Worm (Caenorhabditis elegans) whole organism, L3 larva: ENCODE measurements around the gene try-1.
A peak's percentile ranks its signal among the peaks of the same experiment; 100 is the strongest.

Source experiments
- R02D3.7 ChIP-seq: fragments of 150-350 bp; optimal IDR thresholded peaks from 2 replicates; lab custom pipeline; 2014; ENCODE audit warnings: missing biosample characterization, missing genetic modification characterization
- aly-2 ChIP-seq: fragments of 150-350 bp; optimal IDR thresholded peaks from 2 replicates; lab custom pipeline; 2014; ENCODE audit warnings: missing biosample characterization, missing genetic modification characterization
- ama-1 ChIP-seq: fragments of 150-350 bp; optimal IDR thresholded peaks from 2 replicates; lab custom pipeline; 2018
- ceh-16 ChIP-seq: sonication (generic microtip); optimal IDR thresholded peaks from 2 replicates; lab custom pipeline; 2017; ENCODE audit warnings: missing biosample characterization, missing genetic modification characterization
- ceh-9 ChIP-seq: sonication (generic microtip); optimal IDR thresholded peaks from 2 replicates; lab custom pipeline; 2018; ENCODE audit warnings: missing biosample characterization, missing genetic modification characterization
- egl-5 ChIP-seq: fragments of 150-350 bp; optimal IDR thresholded peaks from 2 replicates; lab custom pipeline; 2017; ENCODE audit warnings: missing biosample characterization, missing genetic modification reagents, missing genetic modification characterization, inconsistent platforms
- elt-1 ChIP-seq: fragments of 150-350 bp; optimal IDR thresholded peaks from 2 replicates; lab custom pipeline; 2014; ENCODE audit warnings: missing biosample characterization, missing genetic modification characterization
- elt-2 ChIP-seq: sonication (generic microtip); optimal IDR thresholded peaks from 2 replicates; lab custom pipeline; 2016; ENCODE audit warnings: missing genetic modification reagents, mild to moderate bottlenecking, missing genetic modification characterization, missing compliant biosample characterization
- elt-3 ChIP-seq, 3 experiments: fragments of 150-350 bp in 1 of 3; sonication (generic microtip) in 2 of 3; optimal IDR thresholded peaks; 2 replicates in 2 of 3; 4 replicates in 1 of 3; lab custom pipeline; 2014 to 2017; ENCODE audit warnings: missing biosample characterization in 3 of 3, missing genetic modification characterization in 3 of 3
- eor-1 ChIP-seq, 2 experiments: fragments of 150-350 bp; optimal IDR thresholded peaks; 2 replicates each; lab custom pipeline; 2014 to 2018; ENCODE audit warnings: missing biosample characterization in 2 of 2, missing genetic modification characterization in 2 of 2
- fkh-10 ChIP-seq: sonication (generic microtip); optimal IDR thresholded peaks from 2 replicates; lab custom pipeline; 2017; ENCODE audit warnings: missing biosample characterization, missing genetic modification reagents, missing genetic modification characterization
- fos-1 ChIP-seq: fragments of 150-350 bp; optimal IDR thresholded peaks from 2 replicates; lab custom pipeline; 2014; ENCODE audit warnings: missing biosample characterization, missing genetic modification characterization
- hmg-11 ChIP-seq: sonication (generic microtip); optimal IDR thresholded peaks from 2 replicates; lab custom pipeline; 2016; ENCODE audit warnings: missing genetic modification characterization, missing compliant biosample characterization
- jun-1 ChIP-seq: fragments of 150-350 bp; optimal IDR thresholded peaks from 2 replicates; lab custom pipeline; 2014; ENCODE audit warnings: missing biosample characterization, missing genetic modification reagents, missing genetic modification characterization
- lin-15B ChIP-seq: fragments of 150-350 bp; optimal IDR thresholded peaks from 2 replicates; lab custom pipeline; 2014; ENCODE audit warnings: missing biosample characterization, missing genetic modification characterization
- lin-39 ChIP-seq: fragments of 150-350 bp; optimal IDR thresholded peaks from 2 replicates; lab custom pipeline; 2018; ENCODE audit warnings: missing biosample characterization, missing genetic modification reagents, missing genetic modification characterization
- lsy-12 ChIP-seq: sonication (generic microtip); optimal IDR thresholded peaks from 2 replicates; lab custom pipeline; 2016; ENCODE audit warnings: mild to moderate bottlenecking, missing genetic modification characterization, missing compliant biosample characterization
- mdl-1 ChIP-seq: fragments of 150-350 bp; optimal IDR thresholded peaks from 2 replicates; lab custom pipeline; 2014; ENCODE audit warnings: missing biosample characterization, missing genetic modification characterization
- mml-1 ChIP-seq: fragments of 150-350 bp; sonication (generic microtip); optimal IDR thresholded peaks from 3 replicates; lab custom pipeline; 2014; ENCODE audit warnings: missing biosample characterization, missing genetic modification characterization
- nhr-12 ChIP-seq: fragments of 150-350 bp; optimal IDR thresholded peaks from 2 replicates; lab custom pipeline; 2014; ENCODE audit warnings: missing biosample characterization, missing genetic modification characterization
- nhr-23 ChIP-seq: fragments of 150-350 bp; optimal IDR thresholded peaks from 2 replicates; lab custom pipeline; 2014; ENCODE audit warnings: missing biosample characterization, missing genetic modification reagents, missing genetic modification characterization
- nhr-25 ChIP-seq: sonication (generic microtip); optimal IDR thresholded peaks from 2 replicates; lab custom pipeline; 2017; ENCODE audit warnings: missing biosample characterization, missing genetic modification characterization
- nhr-43 ChIP-seq: sonication (generic microtip); optimal IDR thresholded peaks from 2 replicates; lab custom pipeline; 2016; ENCODE audit warnings: mild to moderate bottlenecking, missing genetic modification characterization, missing compliant biosample characterization; ENCODE audit not compliant: poor library complexity, severe bottlenecking
- nhr-67 ChIP-seq: fragments of 150-350 bp; optimal IDR thresholded peaks from 2 replicates; lab custom pipeline; 2014; ENCODE audit warnings: missing biosample characterization, missing genetic modification characterization
- nhr-76 ChIP-seq: fragments of 150-350 bp; sonication (generic microtip); optimal IDR thresholded peaks from 5 replicates; lab custom pipeline; 2014; ENCODE audit warnings: missing biosample characterization, missing genetic modification characterization
- nhr-77 ChIP-seq: fragments of 150-350 bp; optimal IDR thresholded peaks from 2 replicates; lab custom pipeline; 2014; ENCODE audit warnings: missing biosample characterization, missing genetic modification characterization
- pha-4 ChIP-seq: fragments of 150-350 bp; optimal IDR thresholded peaks from 2 replicates; lab custom pipeline; 2014; ENCODE audit warnings: missing biosample characterization, missing genetic modification reagents, missing genetic modification characterization
- pqm-1 ChIP-seq: fragments of 150-350 bp; optimal IDR thresholded peaks from 2 replicates; lab custom pipeline; 2017; ENCODE audit warnings: missing biosample characterization, missing genetic modification characterization, inconsistent platforms
- skn-1 ChIP-seq: fragments of 150-350 bp; optimal IDR thresholded peaks from 2 replicates; lab custom pipeline; 2014; ENCODE audit warnings: missing biosample characterization, missing genetic modification characterization
- snpc-4 ChIP-seq: fragments of 150-350 bp; optimal IDR thresholded peaks from 2 replicates; lab custom pipeline; 2014; ENCODE audit warnings: missing biosample characterization, missing genetic modification characterization
- tbx-2 ChIP-seq: sonication (generic microtip); optimal IDR thresholded peaks from 2 replicates; lab custom pipeline; 2016; ENCODE audit warnings: mild to moderate bottlenecking, missing genetic modification characterization, missing compliant biosample characterization
- unc-39 ChIP-seq: sonication (generic microtip); optimal IDR thresholded peaks from 4 replicates; lab custom pipeline; 2017; ENCODE audit warnings: missing biosample characterization, missing genetic modification characterization
- unc-62 ChIP-seq: fragments of 150-350 bp; sonication (generic microtip); optimal IDR thresholded peaks from 4 replicates; lab custom pipeline; 2014; ENCODE audit warnings: missing biosample characterization, missing genetic modification reagents, missing genetic modification characterization
- ztf-11 ChIP-seq: fragments of 150-350 bp; optimal IDR thresholded peaks from 2 replicates; lab custom pipeline; 2014; ENCODE audit warnings: missing biosample characterization, missing genetic modification characterization
- ztf-4 ChIP-seq: fragments of 150-350 bp; optimal IDR thresholded peaks from 2 replicates; lab custom pipeline; 2014; ENCODE audit warnings: missing biosample characterization, missing genetic modification characterization

Gene try-1

ce11 chrII:4931286-4931685 lies 18.0 kb downstream of the try-1 start:
- TF ChIP-seq pqm-1 (tag; lab: Kevin White, UChicago) (no peak), snpc-4 (tag; lab: Kevin White, UChicago) (no peak), pha-4 (tag; lab: Kevin White, UChicago) (no peak), mml-1 (tag; lab: Kevin White, UChicago) (no peak), nhr-23 (tag; lab: Kevin White, UChicago) (no peak), elt-2 (tag; lab: Kevin White, UChicago) (no peak), ztf-4 (tag; lab: Kevin White, UChicago) (no peak), ceh-9 (no peak), lin-39 (tag; lab: Kevin White, UChicago) (no peak), nhr-67 (no peak), mdl-1 (no peak), lsy-12 (tag; lab: Kevin White, UChicago) (no peak), ama-1 (lab: Kevin White, UChicago) (no peak)
- TF ChIP-seq, all 47 proteins: peak for 0

- TF ChIP-seq elt-2 (tag; lab: Kevin White, UChicago) (peak; percentile 100), unc-62 (no peak), tbx-2 (tag; lab: Kevin White, UChicago) (no peak), elt-3 (tag; optimal IDR thresholded peaks at IDR 0.05; lab: Kevin White, UChicago) (no peak), R02D3.7 (tag; lab: Kevin White, UChicago) (no peak), nhr-25 (tag; lab: Kevin White, UChicago) (no peak), pqm-1 (tag; lab: Kevin White, UChicago) (peak; percentile 96), snpc-4 (tag; lab: Kevin White, UChicago) (no peak), fos-1 (no peak), unc-39 (tag; lab: Kevin White, UChicago) (no peak), lin-39 (tag; lab: Kevin White, UChicago) (no peak), hmg-11 (no peak), skn-1 (tag; lab: Kevin White, UChicago) (no peak), pha-4 (tag; lab: Kevin White, UChicago) (peak; percentile 74), ceh-9 (no peak), jun-1 (tag; lab: Kevin White, UChicago) (peak; percentile 76), nhr-43 (tag; lab: Kevin White, UChicago) (no peak), ztf-11 (tag; lab: Kevin White, UChicago) (no peak), nhr-77 (tag; lab: Kevin White, UChicago) (no peak)
These were observed 24.0 kb downstream of the try-1 start, which contains the start of gene aagr-2 for ce11 chrII:4925198-4925764. Gene aagr-2 (minus strand): TSS chrII:4925248.

- no peak for TF ChIP-seq egl-5 (tag; lab: Kevin White, UChicago)
- no peak for TF ChIP-seq lin-15B (tag; lab: Kevin White, UChicago)
- no peak for TF ChIP-seq aly-2
- TF ChIP-seq ztf-11 (tag; lab: Kevin White, UChicago): no peak
- no peak for TF ChIP-seq nhr-12 (tag; lab: Kevin White, UChicago)
- no peak for TF ChIP-seq ceh-16 (tag; lab: Kevin White, UChicago)
These were observed 24.6 kb downstream of the try-1 start for ce11 chrII:4924729-4925128.

ce11 chrII:4920608-4921007 lies 28.7 kb downstream of the try-1 start:
- peak; percentile 32 for TF ChIP-seq pqm-1 (tag; lab: Kevin White, UChicago)
- TF ChIP-seq elt-2 (tag; lab: Kevin White, UChicago): peak; percentile 80
- TF ChIP-seq nhr-25 (tag; lab: Kevin White, UChicago): peak; percentile 11
- TF ChIP-seq fkh-10: no peak

ce11 chrII:4918501-4919021 lies 30.8 kb downstream of the try-1 start:
- TF ChIP-seq eor-1 (tag; optimal IDR thresholded peaks at IDR 0.05; lab: Kevin White, UChicago) (no peak), nhr-25 (tag; lab: Kevin White, UChicago) (peak; percentile 32), elt-1 (tag; lab: Kevin White, UChicago) (no peak), R02D3.7 (tag; lab: Kevin White, UChicago) (no peak), nhr-76 (tag; lab: Kevin White, UChicago) (no peak), fos-1 (no peak)
- TF ChIP-seq, all 47 proteins: peak for 1
